Worm (Caenorhabditis elegans): Measurements from ENCODE around the gene srx-46.

DNA sequence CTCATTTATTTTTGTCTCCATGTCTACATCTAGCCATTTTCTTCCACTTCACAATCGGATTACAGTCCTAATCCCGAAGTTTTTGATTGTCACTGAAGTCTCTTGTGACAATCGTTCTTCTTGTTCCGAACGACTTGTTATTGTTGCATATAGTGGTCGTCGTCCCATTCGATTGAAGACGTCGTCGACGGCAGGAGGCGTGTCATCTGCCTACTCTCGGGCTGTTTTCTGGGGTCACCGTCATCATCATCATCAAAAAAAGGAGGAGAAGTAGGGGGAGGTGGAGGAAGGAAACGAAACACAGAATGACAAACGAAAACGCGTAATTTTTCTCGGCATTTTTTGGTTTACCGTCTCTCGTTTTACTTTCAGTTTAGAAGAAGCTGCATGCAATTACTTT, 47.9 kb upstream of the srx-46 start, which contains the start of gene F44A2.3:
- TF ChIP-seq flt-1 (GFP tag; IDR thresholded peaks at IDR 0.05) (no peak), klf-2 (GFP tag; conservative IDR thresholded peaks at IDR 0.05) (no peak), ztf-23 (GFP tag; IDR thresholded peaks at IDR 0.05) (no peak), T22C8.4 (GFP tag; IDR thresholded peaks at IDR 0.05) (no peak), cog-1 (tag; optimal IDR thresholded peaks at IDR 0.05) (no peak)

Data from whole organism, midembryonic.